Fruit fly (Drosophila melanogaster) whole organism, embryonic: ENCODE results near the gene grnd.

Source experiments
- Abd-B ChIP-seq: fragments of 200-800 bp; sonication (Bioruptor generic); optimal IDR thresholded peaks from 2 replicates; lab custom pipeline; 2018; ENCODE audit warnings: missing biosample characterization, mild to moderate bottlenecking, missing genetic modification characterization, moderate library complexity
- Awh ChIP-seq: fragments of 200-800 bp; sonication (Bioruptor generic); IDR thresholded peaks from 2 replicates; pipeline ENCODE4, ENCODE4 v1.3.6; 2022; ENCODE audit warnings: missing biosample characterization, missing genetic modification characterization
- B-H1 ChIP-seq: fragments of 200-800 bp; sonication (Bioruptor generic); IDR thresholded peaks from 3 replicates; pipeline ENCODE4 v1.3.6; 2022; ENCODE audit warnings: missing biosample characterization, missing genetic modification characterization
- BEAF-32 ChIP-seq: fragments of 200-800 bp; sonication (Bioruptor generic); optimal IDR thresholded peaks from 3 replicates; lab custom pipeline; 2017; ENCODE audit warnings: missing biosample characterization, missing genetic modification characterization, mild to moderate bottlenecking, moderate library complexity, missing genetic modification reagents
- Bdp1 ChIP-seq: fragments of 200-800 bp; sonication (Bioruptor generic); optimal IDR thresholded peaks from 3 replicates; lab custom pipeline; 2016; ENCODE audit warnings: missing biosample characterization, missing genetic modification characterization
- CG12769 ChIP-seq: fragments of 200-800 bp; sonication (Bioruptor generic); optimal IDR thresholded peaks from 2 replicates; lab custom pipeline; 2019; ENCODE audit warnings: missing biosample characterization, mild to moderate bottlenecking, missing genetic modification characterization, moderate library complexity
- CG13894 ChIP-seq: fragments of 200-800 bp; sonication (Bioruptor generic); optimal IDR thresholded peaks from 3 replicates; lab custom pipeline; 2018; ENCODE audit warnings: missing biosample characterization, mild to moderate bottlenecking, missing genetic modification characterization, moderate library complexity
- CG14860 ChIP-seq: fragments of 200-800 bp; sonication (Bioruptor generic); IDR thresholded peaks from 3 replicates; pipeline ENCODE4 v1.3.6; 2022; ENCODE audit warnings: missing biosample characterization, missing genetic modification characterization; ENCODE audit not compliant: partially characterized antibody
- CG17328 ChIP-seq: fragments of 200-800 bp; sonication (Bioruptor generic); IDR thresholded peaks from 2 replicates; pipeline ENCODE4 v1.3.6; 2022; ENCODE audit warnings: missing biosample characterization, missing genetic modification characterization
- CG18011 ChIP-seq: fragments of 200-800 bp; sonication (Bioruptor generic); optimal IDR thresholded peaks from 2 replicates; lab custom pipeline; 2017; ENCODE audit warnings: missing biosample characterization, missing genetic modification characterization, mild to moderate bottlenecking, moderate library complexity, missing genotype
- CG1832 ChIP-seq: fragments of 200-800 bp; sonication (Bioruptor generic); optimal IDR thresholded peaks from 2 replicates; lab custom pipeline; 2017; ENCODE audit warnings: missing biosample characterization, mild to moderate bottlenecking, missing genetic modification characterization, inconsistent platforms
- CG2116 ChIP-seq: fragments of 200-800 bp; sonication (Bioruptor generic); optimal IDR thresholded peaks from 3 replicates; lab custom pipeline; 2018; ENCODE audit warnings: missing biosample characterization, mild to moderate bottlenecking, missing genetic modification characterization
- CG2199 ChIP-seq: fragments of 200-800 bp; sonication (Bioruptor generic); IDR thresholded peaks from 3 replicates; pipeline ENCODE4 v1.3.6; 2022; ENCODE audit warnings: missing biosample characterization, missing genetic modification characterization
- CG7556 ChIP-seq: fragments of 200-800 bp; sonication (Bioruptor generic); optimal IDR thresholded peaks from 2 replicates; lab custom pipeline; 2017; ENCODE audit warnings: missing biosample characterization, mild to moderate bottlenecking, missing genetic modification characterization
- CG8281 ChIP-seq: fragments of 200-800 bp; sonication (Bioruptor generic); optimal IDR thresholded peaks from 2 replicates; lab custom pipeline; 2018; ENCODE audit warnings: missing biosample characterization, mild to moderate bottlenecking, missing genetic modification characterization, moderate library complexity
- CG9727 ChIP-seq: fragments of 200-800 bp; sonication (Bioruptor generic); optimal IDR thresholded peaks from 3 replicates; lab custom pipeline; 2017; ENCODE audit warnings: missing biosample characterization, mild to moderate bottlenecking, missing genetic modification characterization
- Dbx ChIP-seq: fragments of 200-800 bp; sonication (Bioruptor generic); IDR thresholded peaks from 3 replicates; pipeline ENCODE4 v1.3.6; 2022; ENCODE audit warnings: missing biosample characterization, missing genetic modification characterization
- Deaf1 ChIP-seq: fragments of 200-800 bp; optimal IDR thresholded peaks from 3 replicates; lab custom pipeline; 2019; ENCODE audit warnings: missing biosample characterization, mild to moderate bottlenecking, missing genetic modification characterization, moderate library complexity
- Drgx ChIP-seq: fragments of 200-800 bp; sonication (Bioruptor generic); IDR thresholded peaks from 2 replicates; pipeline ENCODE4 v1.3.6; 2022; ENCODE audit warnings: missing biosample characterization, missing genetic modification characterization
- Elba2 ChIP-seq: fragments of 200-800 bp; sonication (Bioruptor generic); optimal IDR thresholded peaks from 3 replicates; lab custom pipeline; 2016; ENCODE audit warnings: missing biosample characterization, missing genetic modification characterization
- Ets97D ChIP-seq: fragments of 200-800 bp; sonication (Bioruptor generic); optimal IDR thresholded peaks from 3 replicates; lab custom pipeline; 2016; ENCODE audit warnings: missing biosample characterization, missing genetic modification characterization
- HmgD ChIP-seq: fragments of 200-800 bp; sonication (Bioruptor generic); optimal IDR thresholded peaks from 3 replicates; lab custom pipeline; 2016; ENCODE audit warnings: missing biosample characterization, missing genetic modification characterization
- MBD-R2 ChIP-seq: fragments of 200-800 bp; sonication (Bioruptor generic); IDR thresholded peaks from 2 replicates; pipeline ENCODE4 v1.3.6; 2022; ENCODE audit warnings: missing biosample characterization, missing genetic modification characterization
- Med ChIP-seq: fragments of 200-800 bp; sonication (Bioruptor generic); peaks from one replicate; lab custom pipeline; 2016; ENCODE audit warnings: missing biosample characterization, missing genetic modification characterization, mild to moderate bottlenecking, inconsistent platforms, moderate library complexity
- Myb ChIP-seq: fragments of 200-800 bp; sonication (Bioruptor generic); optimal IDR thresholded peaks from 2 replicates; lab custom pipeline; 2016; ENCODE audit warnings: missing biosample characterization, missing genetic modification characterization
- ab ChIP-seq: fragments of 200-800 bp; sonication (Bioruptor generic); optimal IDR thresholded peaks from 2 replicates; lab custom pipeline; 2016; ENCODE audit warnings: missing biosample characterization, missing genetic modification characterization
- cg ChIP-seq: fragments of 200-800 bp; sonication (Bioruptor generic); optimal IDR thresholded peaks from 3 replicates; lab custom pipeline; 2019; ENCODE audit warnings: missing biosample characterization, mild to moderate bottlenecking, missing genetic modification characterization, moderate library complexity
- crol ChIP-seq: fragments of 200-800 bp; sonication (Bioruptor generic); IDR thresholded peaks from 2 replicates; pipeline ENCODE4 v1.3.6; 2022; ENCODE audit warnings: missing biosample characterization, missing genetic modification characterization
- fd96Cb ChIP-seq: fragments of 200-800 bp; sonication (Bioruptor generic); optimal IDR thresholded peaks from 2 replicates; lab custom pipeline; 2018; ENCODE audit warnings: missing biosample characterization, mild to moderate bottlenecking, missing genetic modification characterization, moderate library complexity
- gsb ChIP-seq: fragments of 200-800 bp; sonication (Bioruptor generic); IDR thresholded peaks from 2 replicates; pipeline ENCODE4 v1.3.6; 2022; ENCODE audit warnings: missing biosample characterization, missing genetic modification characterization
- kah ChIP-seq: fragments of 200-800 bp; sonication (Bioruptor generic); optimal IDR thresholded peaks from 2 replicates; lab custom pipeline; 2018; ENCODE audit warnings: missing biosample characterization, mild to moderate bottlenecking, missing genetic modification characterization
- ken ChIP-seq: fragments of 200-800 bp; sonication (Bioruptor generic); IDR thresholded peaks from 3 replicates; pipeline ENCODE4 v1.3.6; 2022; ENCODE audit warnings: missing biosample characterization, missing genetic modification characterization
- klu ChIP-seq: fragments of 200-800 bp; sonication (Bioruptor generic); IDR thresholded peaks from 2 replicates; pipeline ENCODE4 v1.3.6; 2022; ENCODE audit warnings: missing biosample characterization, missing genetic modification characterization
- kni ChIP-seq: fragments of 200-800 bp; sonication (Bioruptor generic); optimal IDR thresholded peaks from 3 replicates; lab custom pipeline; 2017; ENCODE audit warnings: mild to moderate bottlenecking, missing biosample characterization, missing genetic modification reagents, missing genetic modification characterization
- maf-S ChIP-seq: fragments of 200-800 bp; sonication (Bioruptor generic); optimal IDR thresholded peaks from 2 replicates; lab custom pipeline; 2016; ENCODE audit warnings: missing biosample characterization, missing genetic modification characterization
- nom ChIP-seq: fragments of 200-800 bp; sonication (Bioruptor generic); optimal IDR thresholded peaks from 2 replicates; lab custom pipeline; 2017; ENCODE audit warnings: missing biosample characterization, missing genetic modification characterization, mild to moderate bottlenecking, moderate library complexity, missing genetic modification reagents
- row ChIP-seq: fragments of 200-800 bp; sonication (Bioruptor generic); IDR thresholded peaks from 3 replicates; pipeline ENCODE4 v1.3.6; 2022; ENCODE audit warnings: missing biosample characterization, missing genetic modification characterization
- sens ChIP-seq: fragments of 200-800 bp; sonication (Bioruptor generic); peaks from one replicate; lab custom pipeline; 2016; ENCODE audit warnings: missing biosample characterization, missing genetic modification characterization
- sisA ChIP-seq: fragments of 200-800 bp; sonication (Bioruptor generic); IDR thresholded peaks from 2 replicates; pipeline ENCODE4 v1.3.6; 2022; ENCODE audit warnings: missing biosample characterization, missing genetic modification characterization
- tio ChIP-seq: fragments of 200-800 bp; sonication (Bioruptor generic); optimal IDR thresholded peaks from 2 replicates; lab custom pipeline; 2017; ENCODE audit warnings: missing biosample characterization, missing genetic modification characterization, inconsistent platforms
- vfl ChIP-seq: fragments of 200-800 bp; sonication (Bioruptor generic); optimal IDR thresholded peaks from 2 replicates; lab custom pipeline; 2016; ENCODE audit warnings: missing biosample characterization, missing genetic modification characterization
- zen2 ChIP-seq: fragments of 200-800 bp; sonication (Bioruptor generic); IDR thresholded peaks from 3 replicates; pipeline ENCODE4 v1.3.6; 2022; ENCODE audit warnings: missing biosample characterization, missing genetic modification characterization; ENCODE audit not compliant: partially characterized antibody

Gene grnd

DNA sequence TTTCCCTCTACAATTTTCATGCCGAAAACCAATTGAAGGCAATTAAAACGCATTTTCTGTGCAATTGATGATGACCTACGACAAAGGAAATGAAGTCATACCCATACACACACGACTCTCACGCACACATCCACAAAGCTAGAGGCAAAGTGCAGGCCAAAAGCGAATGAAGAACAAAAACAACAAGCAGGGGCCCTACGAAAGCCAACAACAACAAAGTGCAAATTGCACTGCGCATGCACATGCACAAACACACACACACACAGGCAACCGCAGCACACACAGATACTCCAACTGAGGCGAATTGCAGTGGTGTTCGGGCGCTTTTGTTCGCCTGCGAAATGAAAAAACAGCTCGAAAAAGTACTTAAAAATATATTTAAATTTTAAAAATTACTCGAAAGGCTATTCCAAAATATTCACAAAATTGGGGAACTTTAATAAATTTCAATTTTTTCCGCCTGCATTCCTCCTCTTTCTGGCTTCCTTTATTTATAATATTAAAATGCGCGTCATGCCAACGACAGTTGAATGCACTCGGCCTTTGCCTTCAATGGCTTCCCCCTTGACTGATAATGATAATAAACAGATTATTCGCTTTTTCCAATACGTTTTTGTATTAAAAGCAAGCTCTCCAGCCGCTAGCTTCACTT lies 28.2 kb upstream of the grnd start (continued):
- TF ChIP-seq CG9727 (GFP tag; lab: Kevin White, UChicago) (no peak), CG13894 (tag; lab: Kevin White, UChicago) (no peak), Ets97D (GFP tag; lab: Kevin White, UChicago) (no peak), kni (GFP tag; lab: Kevin White, UChicago) (no peak), CG7556 (GFP tag; lab: Kevin White, UChicago) (no peak)

DNA sequence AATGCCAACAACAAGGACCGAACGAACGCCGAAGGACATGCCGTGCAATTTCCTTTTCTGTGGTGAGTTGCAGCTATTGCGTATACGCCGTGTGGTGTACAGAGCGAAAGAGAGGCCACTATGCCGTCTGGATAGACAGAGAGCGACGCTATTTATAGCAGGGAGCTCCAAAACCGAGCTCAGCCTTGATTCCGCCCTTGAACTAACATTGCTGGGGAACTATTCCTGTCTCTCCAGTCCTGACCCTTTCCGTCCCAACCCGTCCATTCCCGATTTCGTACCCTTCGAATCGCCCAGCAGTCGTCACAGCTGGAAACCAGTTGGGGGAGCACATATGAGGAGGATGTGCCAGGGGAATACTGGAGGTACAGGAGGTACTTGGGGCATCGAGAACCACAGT lies 26.7 kb upstream of the grnd start:
- no peak for TF ChIP-seq row (GFP tag; lab: Robert Waterston, UW)
- peak; percentile 65 for TF ChIP-seq CG18011 (GFP tag; lab: Kevin White, UChicago)
- TF ChIP-seq kah = no peak
- no peak for TF ChIP-seq CG2116 (GFP tag; lab: Kevin White, UChicago)
- TF ChIP-seq nom (GFP tag; lab: Kevin White, UChicago) = peak; percentile 53
- TF ChIP-seq klu (GFP tag; lab: Robert Waterston, UW) = 0 out of 2 replicates have a peak, but pooled peaks have one; percentile 9
- no peak for TF ChIP-seq Dbx (GFP tag; lab: Robert Waterston, UW)
- 0 out of 2 replicates have a peak, but pooled peaks have one; percentile 23 for TF ChIP-seq gsb (GFP tag; lab: Robert Waterston, UW)
- TF ChIP-seq Elba2 = no peak
- 0 out of 2 replicates have a peak, but pooled peaks have one; percentile 6 for TF ChIP-seq sisA

DNA sequence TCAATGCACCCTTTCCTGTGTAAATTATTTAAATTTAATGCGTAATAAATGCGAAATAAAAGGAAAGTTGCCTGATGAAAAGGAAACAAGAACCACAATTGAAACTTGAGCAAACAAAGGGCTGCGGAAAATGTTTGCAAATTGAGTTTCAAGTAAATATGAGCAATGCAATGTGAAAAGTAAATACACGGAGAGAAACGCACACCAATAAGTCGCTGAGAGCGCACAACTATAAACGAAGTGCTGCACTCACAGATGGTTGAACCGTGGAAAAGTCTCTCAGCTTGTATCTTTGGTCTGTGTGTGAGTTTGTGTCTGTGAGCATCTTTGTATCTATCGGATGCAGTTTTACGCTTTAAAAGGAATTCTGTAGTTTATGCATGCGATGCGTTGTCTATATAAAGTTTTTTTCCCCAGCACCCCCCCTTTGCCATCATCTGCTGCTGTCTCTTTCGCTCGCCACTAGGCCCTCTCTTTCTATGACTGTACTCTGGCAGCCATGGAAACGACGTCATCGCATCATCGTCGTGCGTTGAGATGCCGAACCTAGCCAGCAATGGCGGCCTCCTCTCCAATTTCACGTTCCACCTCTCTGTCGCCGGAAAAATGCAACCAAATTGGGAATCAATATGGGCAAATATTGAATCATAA lies 25.4 kb upstream of the grnd start:
- TF ChIP-seq B-H1 (no peak), Abd-B (GFP tag; lab: Kevin White, UChicago) (no peak), CG12769 (tag; lab: Kevin White, UChicago) (no peak), tio (GFP tag; lab: Kevin White, UChicago) (no peak), vfl (GFP tag; lab: Kevin White, UChicago) (no peak), CG1832 (peak; percentile 17), maf-S (GFP tag; lab: Kevin White, UChicago) (no peak), nom (GFP tag; lab: Kevin White, UChicago) (peak; percentile 61), Med (GFP tag; lab: Kevin White, UChicago) (peak; percentile 46), Drgx (peak; percentile 76), ken (0 out of 3 replicates have a peak, but pooled peaks have one; percentile 8), CG8281 (tag; lab: Kevin White, UChicago) (no peak), sens (GFP tag; lab: Kevin White, UChicago) (peak; percentile 51), Bdp1 (GFP tag; lab: Kevin White, UChicago) (no peak), Myb (GFP tag; lab: Kevin White, UChicago) (no peak), CG2199 (GFP tag; lab: Robert Waterston, UW) (peak; percentile 76; the same call in 1 of the 3 replicates), BEAF-32 (GFP tag; lab: Kevin White, UChicago) (no peak), cg (peak; percentile 48), zen2 (no peak), ab (no peak), MBD-R2 (GFP tag; lab: Robert Waterston, UW) (no peak), Awh (no peak), crol (GFP tag; lab: Robert Waterston, UW) (peak; percentile 67), CG17328 (GFP tag; lab: Robert Waterston, UW) (no peak), CG14860 (GFP tag; lab: Robert Waterston, UW) (no peak), HmgD (GFP tag; lab: Kevin White, UChicago) (no peak), fd96Cb (tag; lab: Kevin White, UChicago) (no peak), Ets97D (GFP tag; lab: Kevin White, UChicago) (no peak), row (GFP tag; lab: Robert Waterston, UW) (no peak), Deaf1 (tag; lab: Kevin White, UChicago) (peak; percentile 67)
